Fruit fly (Drosophila melanogaster) whole organism, embryonic: ENCODE results near the gene Lasp.

Experiments used
- ATbp ChIP-seq: fragments of 200-800 bp; sonication (Bioruptor generic); optimal IDR thresholded peaks from 2 replicates; lab custom pipeline; 2017; ENCODE audit warnings: missing biosample characterization, mild to moderate bottlenecking, missing genetic modification characterization, missing genetic modification reagents
- Abd-B ChIP-seq: fragments of 200-800 bp; sonication (Bioruptor generic); optimal IDR thresholded peaks from 2 replicates; lab custom pipeline; 2018; ENCODE audit warnings: missing biosample characterization, mild to moderate bottlenecking, missing genetic modification characterization, moderate library complexity
- CG10654 ChIP-seq: fragments of 200-800 bp; sonication (Bioruptor generic); optimal IDR thresholded peaks from 2 replicates; lab custom pipeline; 2016; ENCODE audit warnings: missing biosample characterization, missing genetic modification characterization
- CG11398 ChIP-seq: fragments of 200-800 bp; sonication (Bioruptor generic); optimal IDR thresholded peaks from 2 replicates; lab custom pipeline; 2016; ENCODE audit warnings: missing biosample characterization, missing genetic modification characterization
- CG11504 ChIP-seq: fragments of 200-800 bp; sonication (Bioruptor generic); optimal IDR thresholded peaks from 3 replicates; lab custom pipeline; 2019; ENCODE audit warnings: missing biosample characterization, mild to moderate bottlenecking, missing genetic modification characterization, moderate library complexity
- CG13775 ChIP-seq: fragments of 200-800 bp; sonication (Bioruptor generic); optimal IDR thresholded peaks from 3 replicates; lab custom pipeline; 2017; ENCODE audit warnings: missing biosample characterization, mild to moderate bottlenecking, missing genetic modification characterization
- CG13894 ChIP-seq: fragments of 200-800 bp; sonication (Bioruptor generic); optimal IDR thresholded peaks from 3 replicates; lab custom pipeline; 2018; ENCODE audit warnings: missing biosample characterization, mild to moderate bottlenecking, missing genetic modification characterization, moderate library complexity
- CG14441 ChIP-seq: fragments of 200-800 bp; sonication (Bioruptor generic); IDR thresholded peaks from 2 replicates; pipeline ENCODE4 v1.3.6; 2022; ENCODE audit warnings: missing biosample characterization, missing genetic modification characterization
- CG14710 ChIP-seq: fragments of 200-800 bp; sonication (Bioruptor generic); optimal IDR thresholded peaks from 3 replicates; lab custom pipeline; 2019; ENCODE audit warnings: missing biosample characterization, mild to moderate bottlenecking, missing genetic modification characterization, moderate library complexity
- CG15269 ChIP-seq: fragments of 200-800 bp; sonication (Bioruptor generic); optimal IDR thresholded peaks from 2 replicates; lab custom pipeline; 2018; ENCODE audit warnings: missing biosample characterization, mild to moderate bottlenecking, missing genetic modification characterization, moderate library complexity
- CG1603 ChIP-seq: fragments of 200-800 bp; sonication (Bioruptor generic); optimal IDR thresholded peaks from 2 replicates; lab custom pipeline; 2019; ENCODE audit warnings: missing biosample characterization, mild to moderate bottlenecking, missing genetic modification characterization, moderate library complexity
- CG1647 ChIP-seq: fragments of 200-800 bp; sonication (Bioruptor generic); optimal IDR thresholded peaks from 3 replicates; lab custom pipeline; 2016; ENCODE audit warnings: missing biosample characterization, missing genetic modification characterization
- CG17385 ChIP-seq: fragments of 200-800 bp; sonication (Bioruptor generic); optimal IDR thresholded peaks from 3 replicates; lab custom pipeline; 2018; ENCODE audit warnings: missing biosample characterization, mild to moderate bottlenecking, missing genetic modification characterization
- CG2678 ChIP-seq: fragments of 200-800 bp; sonication (Bioruptor generic); optimal IDR thresholded peaks from 3 replicates; lab custom pipeline; 2019; ENCODE audit warnings: missing biosample characterization, mild to moderate bottlenecking, missing genetic modification characterization, moderate library complexity
- CG2875 ChIP-seq: fragments of 200-800 bp; sonication (Bioruptor generic); optimal IDR thresholded peaks from 2 replicates; lab custom pipeline; 2017; ENCODE audit warnings: missing biosample characterization, mild to moderate bottlenecking, missing genetic modification characterization, missing genetic modification reagents
- CG34376 ChIP-seq: fragments of 200-800 bp; sonication (Bioruptor generic); optimal IDR thresholded peaks from 2 replicates; lab custom pipeline; 2018; ENCODE audit warnings: missing biosample characterization, mild to moderate bottlenecking, missing genetic modification characterization
- CG4360 ChIP-seq: fragments of 200-800 bp; sonication (Bioruptor generic); IDR thresholded peaks from 2 replicates; pipeline ENCODE4 v1.3.6; 2022; ENCODE audit warnings: missing biosample characterization, missing genetic modification characterization
- CG9932 ChIP-seq: fragments of 200-800 bp; sonication (Bioruptor generic); IDR thresholded peaks from 2 replicates; pipeline ENCODE4 v1.3.6; 2022; ENCODE audit warnings: missing biosample characterization, missing genetic modification characterization
- Deaf1 ChIP-seq: fragments of 200-800 bp; optimal IDR thresholded peaks from 3 replicates; lab custom pipeline; 2019; ENCODE audit warnings: missing biosample characterization, mild to moderate bottlenecking, missing genetic modification characterization, moderate library complexity
- Eip74EF ChIP-seq, 2 experiments: fragments of 200-800 bp in 1 of 2; fragments of >200 bp in 1 of 2; sonication (Bioruptor generic) in 1 of 2; optimal IDR thresholded peaks; 2 replicates each; lab custom pipeline; 2017 to 2019; ENCODE audit warnings: missing biosample characterization in 2 of 2, missing genetic modification characterization in 2 of 2, mild to moderate bottlenecking in 1 of 2, moderate library complexity in 1 of 2
- Ets97D ChIP-seq: fragments of 200-800 bp; sonication (Bioruptor generic); optimal IDR thresholded peaks from 3 replicates; lab custom pipeline; 2016; ENCODE audit warnings: missing biosample characterization, missing genetic modification characterization
- GATAe ChIP-seq: fragments of 200-800 bp; sonication (Bioruptor generic); conservative IDR thresholded peaks from 2 replicates; pipeline ENCODE4 v1.3.6; 2022; ENCODE audit warnings: missing biosample characterization, missing genetic modification characterization
- HHEX ChIP-seq: fragments of 200-800 bp; sonication (Bioruptor generic); optimal IDR thresholded peaks from 3 replicates; lab custom pipeline; 2017; ENCODE audit warnings: missing biosample characterization, mild to moderate bottlenecking, missing genetic modification characterization, missing genetic modification reagents
- MESR4 ChIP-seq: fragments of 200-800 bp; sonication (Bioruptor generic); optimal IDR thresholded peaks from 2 replicates; lab custom pipeline; 2018; ENCODE audit warnings: missing biosample characterization, mild to moderate bottlenecking, missing genetic modification characterization, moderate library complexity
- Nf-YC ChIP-seq: fragments of 200-800 bp; optimal IDR thresholded peaks from 3 replicates; lab custom pipeline; 2019; ENCODE audit warnings: missing biosample characterization, mild to moderate bottlenecking, missing genetic modification characterization, moderate library complexity
- Pdp1 ChIP-seq, 2 experiments: fragments of 200-800 bp; sonication (Bioruptor generic); optimal IDR thresholded peaks; 3 replicates each; lab custom pipeline; 2016; ENCODE audit warnings: missing biosample characterization in 2 of 2, missing genetic modification characterization in 2 of 2, mild to moderate bottlenecking in 1 of 2, moderate library complexity in 1 of 2
- Ptx1 ChIP-seq: fragments of 200-800 bp; sonication (Bioruptor generic); IDR thresholded peaks from 2 replicates; pipeline ENCODE4 v1.3.6; 2022; ENCODE audit warnings: missing biosample characterization, missing genetic modification characterization
- amos ChIP-seq: fragments of 200-800 bp; sonication (Bioruptor generic); IDR thresholded peaks from 2 replicates; pipeline ENCODE4 v1.3.6; 2022; ENCODE audit warnings: missing biosample characterization, missing genetic modification characterization; ENCODE audit not compliant: partially characterized antibody
- cg ChIP-seq: fragments of 200-800 bp; sonication (Bioruptor generic); optimal IDR thresholded peaks from 3 replicates; lab custom pipeline; 2019; ENCODE audit warnings: missing biosample characterization, mild to moderate bottlenecking, missing genetic modification characterization, moderate library complexity
- chinmo ChIP-seq: fragments of 200-800 bp; sonication (Bioruptor generic); IDR thresholded peaks from 4 replicates; pipeline ENCODE4 v1.3.6; 2022; ENCODE audit warnings: missing biosample characterization, missing genetic modification characterization; ENCODE audit not compliant: partially characterized antibody
- dmrt11E ChIP-seq: fragments of 200-800 bp; sonication (Bioruptor generic); optimal IDR thresholded peaks from 3 replicates; lab custom pipeline; 2018; ENCODE audit warnings: missing biosample characterization, mild to moderate bottlenecking, missing genetic modification characterization, moderate library complexity
- exex ChIP-seq: fragments of 200-800 bp; sonication (Bioruptor generic); optimal IDR thresholded peaks from 4 replicates; lab custom pipeline; 2018; ENCODE audit warnings: missing biosample characterization, mild to moderate bottlenecking, missing genetic modification characterization, moderate library complexity
- fd64A ChIP-seq: fragments of 200-800 bp; sonication (Bioruptor generic); optimal IDR thresholded peaks from 3 replicates; lab custom pipeline; 2018; ENCODE audit warnings: missing biosample characterization, mild to moderate bottlenecking, missing genetic modification characterization
- grn ChIP-seq: fragments of 200-800 bp; sonication (Bioruptor generic); optimal IDR thresholded peaks from 3 replicates; lab custom pipeline; 2017; ENCODE audit warnings: missing biosample characterization, missing genetic modification characterization
- gro ChIP-seq: fragments of 200-800 bp; sonication (Bioruptor generic); optimal IDR thresholded peaks from 2 replicates; lab custom pipeline; 2016; ENCODE audit warnings: missing biosample characterization, missing genetic modification characterization
- jing ChIP-seq: fragments of 200-800 bp; sonication (Bioruptor generic); optimal IDR thresholded peaks from 2 replicates; lab custom pipeline; 2018; ENCODE audit warnings: missing biosample characterization, mild to moderate bottlenecking, missing genetic modification characterization
- mirr ChIP-seq: fragments of 200-800 bp; sonication (Bioruptor generic); optimal IDR thresholded peaks from 3 replicates; lab custom pipeline; 2018; ENCODE audit warnings: missing biosample characterization, mild to moderate bottlenecking, missing genetic modification characterization
- org-1 ChIP-seq: fragments of 200-800 bp; sonication (Bioruptor generic); optimal IDR thresholded peaks from 2 replicates; lab custom pipeline; 2017; ENCODE audit warnings: missing biosample characterization, missing genetic modification characterization
- peb ChIP-seq: fragments of 200-800 bp; sonication (Bioruptor generic); IDR thresholded peaks from 2 replicates; pipeline ENCODE4 v1.3.6; 2022; ENCODE audit warnings: missing biosample characterization, missing genetic modification characterization
- salm ChIP-seq: fragments of 200-800 bp; sonication (Bioruptor generic); optimal IDR thresholded peaks from 2 replicates; lab custom pipeline; 2018; ENCODE audit warnings: missing biosample characterization, mild to moderate bottlenecking, missing genetic modification characterization
- sd ChIP-seq: fragments of 200-800 bp; sonication (Bioruptor generic); optimal IDR thresholded peaks from 3 replicates; lab custom pipeline; 2018; ENCODE audit warnings: missing biosample characterization, mild to moderate bottlenecking, missing genetic modification characterization, moderate library complexity
- sna ChIP-seq: fragments of 200-800 bp; sonication (Bioruptor generic); IDR thresholded peaks from 2 replicates; pipeline ENCODE4 v1.3.6; 2022; ENCODE audit warnings: missing biosample characterization, missing genetic modification characterization; ENCODE audit not compliant: partially characterized antibody
- sug ChIP-seq: fragments of 200-800 bp; optimal IDR thresholded peaks from 2 replicates; lab custom pipeline; 2019; ENCODE audit warnings: missing biosample characterization, mild to moderate bottlenecking, missing genetic modification characterization, moderate library complexity
- wdn ChIP-seq: fragments of 200-800 bp; sonication (Bioruptor generic); IDR thresholded peaks from 2 replicates; pipeline ENCODE4 v1.3.6; 2022; ENCODE audit warnings: missing biosample characterization, missing genetic modification characterization

Lasp gene

dm6 chr3L:16667663-16668465 lies 43.6 kb downstream of the Lasp start, which contains the start of gene Galphaf (continued):
- TF ChIP-seq Ets97D (GFP tag; lab: Kevin White, UChicago), result no peak
- TF ChIP-seq CG10654, result no peak
- TF ChIP-seq CG11504, result no peak
- TF ChIP-seq, all 482 proteins: peak for 44

dm6 chr3L:16666429-16667005 lies 45.0 kb downstream of the Lasp start:
- TF ChIP-seq gro (GFP tag; lab: Kevin White, UChicago), result peak; percentile 18
- TF ChIP-seq CG2678, result peak; percentile 23
- TF ChIP-seq CG9932 (GFP tag; lab: Robert Waterston, UW), result 0 out of 2 replicates have a peak, but pooled peaks have one; percentile 11
- peak; percentile 24 for TF ChIP-seq Nf-YC (tag; lab: Kevin White, UChicago)
- peak; percentile 90 for TF ChIP-seq sd (tag; lab: Kevin White, UChicago)
- no peak for TF ChIP-seq org-1 (GFP tag; lab: Kevin White, UChicago)
- TF ChIP-seq HHEX (GFP tag; lab: Kevin White, UChicago), result peak; percentile 0
- TF ChIP-seq CG13775 (GFP tag; lab: Kevin White, UChicago), result no peak
- TF ChIP-seq sug (tag; lab: Kevin White, UChicago), result peak; percentile 84
- no peak for TF ChIP-seq CG2875
- no peak for TF ChIP-seq Pdp1 (GFP tag; optimal IDR thresholded peaks at IDR 0.05; lab: Kevin White, UChicago)
- TF ChIP-seq grn (GFP tag; lab: Kevin White, UChicago), result peak; percentile 2
- TF ChIP-seq chinmo, result 0 out of 4 replicates have a peak, but pooled peaks have one; percentile 46
- no peak for TF ChIP-seq Eip74EF (GFP tag; optimal IDR thresholded peaks at IDR 0.05; lab: Kevin White, UChicago)
- TF ChIP-seq Deaf1 (tag; lab: Kevin White, UChicago), result peak; percentile 4
- TF ChIP-seq jing (GFP tag; lab: Kevin White, UChicago), result no peak
- TF ChIP-seq wdn (GFP tag; lab: Robert Waterston, UW), result no peak
- peak; percentile 68 for TF ChIP-seq CG34376 (GFP tag; lab: Kevin White, UChicago)
- peak; percentile 73 for TF ChIP-seq exex (tag; lab: Kevin White, UChicago)
- TF ChIP-seq CG15269 (tag; lab: Kevin White, UChicago), result peak; percentile 20
- no peak for TF ChIP-seq cg (GFP tag; lab: Kevin White, UChicago)
- TF ChIP-seq amos (GFP tag; lab: Robert Waterston, UW), result no peak
- TF ChIP-seq CG13894 (tag; lab: Kevin White, UChicago), result no peak
- no peak for TF ChIP-seq CG4360 (GFP tag; lab: Robert Waterston, UW)
- TF ChIP-seq salm (tag; lab: Kevin White, UChicago), result no peak
- TF ChIP-seq, all 482 proteins: peak for 13

dm6 chr3L:16664146-16664722 lies 47.2 kb downstream of the Lasp start:
- TF ChIP-seq mirr (GFP tag; lab: Kevin White, UChicago) (peak; percentile 13), MESR4 (GFP tag; lab: Kevin White, UChicago) (no peak), CG1647 (GFP tag; lab: Kevin White, UChicago) (no peak), sna (GFP tag; lab: Robert Waterston, UW) (no peak), CG11398 (no peak), GATAe (GFP tag; lab: Robert Waterston, UW) (peak; percentile 29; the same call in 1 of the 2 replicates), CG14710 (tag; lab: Kevin White, UChicago) (no peak), sd (tag; lab: Kevin White, UChicago) (peak; percentile 89), CG17385 (GFP tag; lab: Kevin White, UChicago) (no peak), Abd-B (GFP tag; lab: Kevin White, UChicago) (no peak), fd64A (no peak), dmrt11E (tag; lab: Kevin White, UChicago) (no peak), ATbp (GFP tag; lab: Kevin White, UChicago) (no peak), CG14441 (GFP tag; lab: Robert Waterston, UW) (0 out of 2 replicates have a peak, but pooled peaks have one; percentile 13), Ptx1 (GFP tag; lab: Robert Waterston, UW) (no peak), CG1603 (tag; lab: Kevin White, UChicago) (no peak), peb (GFP tag; lab: Robert Waterston, UW) (no peak)
